Worm (Caenorhabditis elegans): Measurements from ENCODE around the gene pxd-1.
A peak's percentile ranks its signal among the peaks of the same experiment; 100 is the strongest.

Gene pxd-1

DNA sequence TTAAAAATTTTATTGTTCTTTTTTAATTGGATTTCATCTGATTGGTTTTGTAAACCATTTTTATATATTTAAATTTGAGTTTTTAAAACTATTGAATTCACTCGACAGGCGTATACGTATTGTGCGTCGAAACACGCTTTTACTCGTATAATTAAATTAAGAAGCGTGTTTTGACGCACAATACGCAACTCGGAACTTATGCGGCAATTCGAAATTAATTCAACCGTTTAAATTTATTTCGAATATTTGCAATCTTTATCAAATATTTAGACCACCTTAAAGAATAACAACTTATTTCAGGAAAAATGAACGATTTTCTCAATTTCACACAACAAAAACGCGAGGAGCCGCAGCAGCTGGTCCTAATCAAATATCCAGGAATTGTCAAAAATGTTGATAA lies 15.9 kb downstream of the pxd-1 start, which contains the start of gene tftc-5:
Gene tftc-5 (plus strand): TSS at position 301 of the 400 bp plus-strand sequence.
- TF ChIP-seq T07F8.4 (tag; optimal IDR thresholded peaks at IDR 0.05) (no peak), snpc-3.4 (tag; optimal IDR thresholded peaks at IDR 0.05) (peak; percentile 7), hsf-1 (GFP tag; IDR thresholded peaks at IDR 0.05) (no peak), let-607 (tag; optimal IDR thresholded peaks at IDR 0.05) (no peak), mes-4 (tag; optimal IDR thresholded peaks at IDR 0.05) (no peak), F39B2.1 (GFP tag; IDR thresholded peaks at IDR 0.05) (no peak)

DNA sequence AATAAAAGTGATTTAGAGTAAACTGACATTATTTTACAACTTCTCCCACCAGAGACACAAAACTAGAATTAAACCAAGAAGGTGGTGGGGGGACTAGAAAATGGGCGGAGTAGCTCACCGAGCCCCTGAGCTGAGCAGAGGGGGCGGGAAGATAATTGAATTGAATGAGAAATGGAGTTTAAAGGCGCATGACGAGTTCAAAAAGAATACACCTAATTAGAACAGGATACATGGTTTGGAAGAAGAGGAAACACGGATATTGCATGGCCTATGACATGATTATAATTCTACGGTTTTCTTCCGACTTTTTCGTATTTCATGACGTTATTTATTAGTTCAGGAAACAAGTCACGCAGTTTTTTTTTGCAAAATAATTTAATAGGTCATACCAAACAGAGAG lies 22.1 kb downstream of the pxd-1 start, which contains the start of gene T02C12.5:
Gene T02C12.5 (minus strand): TSS at position 101 of the 400 bp plus-strand sequence.
- TF ChIP-seq tbx-9 (tag; optimal IDR thresholded peaks at IDR 0.05; ENCODE audit: borderline replicate concordance) (no peak), rcor-1 (GFP tag; IDR thresholded peaks at IDR 0.05) (no peak), pha-4 (tag; optimal IDR thresholded peaks at IDR 0.05) (no peak), madf-10 (tag; optimal IDR thresholded peaks at IDR 0.05) (no peak), aptf-2 (GFP tag; conservative IDR thresholded peaks at IDR 0.05) (no peak), nhr-27 (tag; optimal IDR thresholded peaks at IDR 0.05) (no peak), ceh-91 (GFP tag; IDR thresholded peaks at IDR 0.05) (no peak), let-526 (GFP tag; IDR thresholded peaks at IDR 0.05) (no peak), hsf-1 (GFP tag; IDR thresholded peaks at IDR 0.05) (no peak), pbrm-1 (GFP tag; IDR thresholded peaks at IDR 0.05) (no peak), bed-2 (GFP tag; IDR thresholded peaks at IDR 0.05) (no peak)

DNA sequence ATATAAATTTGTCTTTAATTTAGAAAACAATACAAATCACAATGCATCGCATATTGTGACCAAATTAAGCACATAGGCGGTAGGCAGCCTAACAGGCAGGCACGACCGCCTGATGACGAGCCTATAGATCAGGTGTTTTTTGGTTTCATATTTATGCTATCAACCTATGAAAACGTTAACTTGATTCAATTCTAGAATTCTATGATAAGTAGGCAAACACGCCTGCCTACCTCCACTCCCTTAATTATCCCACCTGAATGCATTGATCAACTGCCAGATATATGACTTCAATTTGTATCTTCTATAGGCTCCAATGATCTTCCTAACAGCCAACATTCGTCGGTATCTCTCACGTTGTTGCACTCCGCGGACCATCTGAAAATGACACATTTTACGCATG lies 24.9 kb downstream of the pxd-1 start:
- TF ChIP-seq Y79H2A.3 (GFP tag; conservative IDR thresholded peaks at IDR 0.05) (no peak), Y53F4B.3 (GFP tag; IDR thresholded peaks at IDR 0.05) (no peak), Y67H2A.10 (GFP tag; conservative IDR thresholded peaks at IDR 0.05) (no peak), F22D6.2 (tag; optimal IDR thresholded peaks at IDR 0.05) (no peak), aptf-2 (GFP tag; conservative IDR thresholded peaks at IDR 0.05) (no peak), sdz-38 (tag; optimal IDR thresholded peaks at IDR 0.05) (no peak), T26A5.8 (tag; optimal IDR thresholded peaks at IDR 0.05) (no peak), cebp-1 (GFP tag; IDR thresholded peaks at IDR 0.05) (no peak), cebp-1 (tag; optimal IDR thresholded peaks at IDR 0.05) (no peak), ceh-40 (GFP tag; IDR thresholded peaks at IDR 0.05) (no peak), madf-8 (GFP tag; conservative IDR thresholded peaks at IDR 0.05) (no peak), athp-1 (tag; optimal IDR thresholded peaks at IDR 0.05) (no peak), somi-1 (GFP tag; optimal IDR thresholded peaks at IDR 0.05) (no peak)

DNA sequence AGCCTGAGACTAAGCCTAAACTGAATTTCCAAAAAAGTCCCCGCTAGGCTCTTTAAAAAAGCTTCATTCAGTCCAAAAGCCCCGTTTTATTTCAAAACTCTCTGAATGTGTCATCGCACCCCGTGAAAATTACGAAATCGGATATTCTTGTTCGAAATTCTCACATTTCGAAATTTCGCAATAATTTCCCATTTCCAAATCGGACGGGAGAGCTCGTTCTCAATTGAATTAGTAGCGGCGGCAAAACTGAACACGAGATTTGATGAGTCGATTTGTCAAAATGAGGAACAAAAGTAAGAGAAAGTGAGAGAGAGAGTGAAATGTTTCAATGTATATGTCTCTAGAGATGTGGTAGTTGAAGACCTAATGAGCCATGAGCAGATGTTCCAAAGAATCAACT lies 29.0 kb downstream of the pxd-1 start:
- TF ChIP-seq cebp-1 (GFP tag; IDR thresholded peaks at IDR 0.05) (peak; percentile 78), cebp-1 (tag; optimal IDR thresholded peaks at IDR 0.05) (peak; percentile 98), zfh-2 (GFP tag; conservative IDR thresholded peaks at IDR 0.05) (no peak)

DNA sequence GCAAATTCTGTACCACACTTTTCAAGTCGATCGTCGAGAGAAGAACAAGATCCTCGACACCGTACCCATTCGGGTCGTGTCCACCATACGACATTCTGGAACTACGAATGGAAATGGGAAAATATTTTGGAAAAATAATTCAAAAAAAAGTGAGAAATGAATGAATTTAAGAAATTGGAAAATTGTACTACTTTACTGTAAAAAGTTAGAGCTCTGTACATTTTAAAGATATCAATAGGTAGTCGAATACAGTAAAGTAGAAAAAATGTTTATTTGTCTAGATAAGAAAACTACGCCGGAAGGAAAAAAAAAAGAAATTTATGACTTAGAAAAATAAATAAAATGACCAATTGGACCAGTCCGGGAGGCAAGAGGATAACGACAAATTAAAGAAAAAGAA lies 30.8 kb downstream of the pxd-1 start, which contains the start of gene hum-5:
Gene hum-5 (minus strand): TSS at position 101 of the 400 bp plus-strand sequence.
- TF ChIP-seq mes-4 (tag; optimal IDR thresholded peaks at IDR 0.05): no peak

DNA sequence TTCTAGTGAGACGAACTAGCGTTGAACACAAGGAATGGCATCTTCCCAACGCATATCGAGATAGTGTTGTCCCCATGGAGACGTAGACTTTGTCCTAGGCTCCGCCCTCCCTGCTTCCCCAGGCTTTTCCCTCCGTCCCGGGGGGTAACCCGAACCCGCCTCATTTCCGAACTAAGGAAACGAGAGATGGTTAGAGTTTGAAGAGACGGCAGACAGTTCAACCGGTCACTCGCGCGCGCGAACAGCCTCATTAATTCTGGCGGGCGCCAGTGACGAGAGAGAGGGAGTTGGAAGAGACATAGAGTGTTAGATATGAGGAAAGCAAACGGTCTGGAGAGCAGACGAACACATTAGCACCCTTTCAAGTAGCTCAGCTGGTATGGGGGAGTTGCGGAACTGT lies 31.4 kb downstream of the pxd-1 start:
- TF ChIP-seq zfh-2 (GFP tag; conservative IDR thresholded peaks at IDR 0.05) (peak; percentile 91), F52B5.7 (tag; optimal IDR thresholded peaks at IDR 0.05) (peak; percentile 36), Y56A3A.18 (GFP tag; IDR thresholded peaks at IDR 0.05) (no peak), ets-4 (GFP tag; optimal IDR thresholded peaks at IDR 0.05) (no peak), hmg-1.2 (GFP tag; IDR thresholded peaks at IDR 0.05) (peak; percentile 44; the same call in 1 of the 2 replicates), nhr-80 (tag; optimal IDR thresholded peaks at IDR 0.05) (peak; percentile 27), bed-2 (GFP tag; IDR thresholded peaks at IDR 0.05) (0 out of 2 replicates have a peak, but pooled peaks have one; percentile 30)
